Worm (Caenorhabditis elegans): ENCODE measurements around the gene ZK1073.2.

- TF ChIP-seq ces-1 (GFP tag; optimal IDR thresholded peaks at IDR 0.05) (no peak), unc-120 (tag; optimal IDR thresholded peaks at IDR 0.05; ENCODE audit: poor library complexity, severe bottlenecking) (no peak), elt-3 (tag; optimal IDR thresholded peaks at IDR 0.05) (no peak), lin-32 (GFP tag; optimal IDR thresholded peaks at IDR 0.05) (no peak), snpc-4 (tag; optimal IDR thresholded peaks at IDR 0.05) (no peak), mep-1 (tag; optimal IDR thresholded peaks at IDR 0.05) (no peak)
Observed at ce11 chrX:16085094-16085493, 18.4 kb upstream of the ZK1073.2 start, which contains the start of gene C30F2.2.

Data from whole organism, mixed stage, embryonic.